Fruit fly (Drosophila melanogaster) whole organism: Measurements from ENCODE around the gene eco.

Experiments
- CG8478 ChIP-seq: fragments of >200 bp; optimal IDR thresholded peaks from 2 replicates; lab custom pipeline; 2018; ENCODE audit warnings: inconsistent platforms
- Dll ChIP-seq: fragments of >200 bp; optimal IDR thresholded peaks from 2 replicates; lab custom pipeline; 2017
- pan ChIP-seq: fragments of >200 bp; optimal IDR thresholded peaks from 2 replicates; lab custom pipeline; 2017
- psq ChIP-seq: fragments of >200 bp; optimal IDR thresholded peaks from 2 replicates; lab custom pipeline; 2017

- TF ChIP-seq psq (lab: Kevin White, UChicago), result no peak
- no peak for TF ChIP-seq CG8478 (lab: Kevin White, UChicago)
- TF ChIP-seq Dll (lab: Kevin White, UChicago), result no peak
- TF ChIP-seq pan (lab: Kevin White, UChicago), result no peak
Measured at dm6 chr3L:7349311-7349710, 10.2 kb upstream of the eco start.
